In the genomic region with DNA sequence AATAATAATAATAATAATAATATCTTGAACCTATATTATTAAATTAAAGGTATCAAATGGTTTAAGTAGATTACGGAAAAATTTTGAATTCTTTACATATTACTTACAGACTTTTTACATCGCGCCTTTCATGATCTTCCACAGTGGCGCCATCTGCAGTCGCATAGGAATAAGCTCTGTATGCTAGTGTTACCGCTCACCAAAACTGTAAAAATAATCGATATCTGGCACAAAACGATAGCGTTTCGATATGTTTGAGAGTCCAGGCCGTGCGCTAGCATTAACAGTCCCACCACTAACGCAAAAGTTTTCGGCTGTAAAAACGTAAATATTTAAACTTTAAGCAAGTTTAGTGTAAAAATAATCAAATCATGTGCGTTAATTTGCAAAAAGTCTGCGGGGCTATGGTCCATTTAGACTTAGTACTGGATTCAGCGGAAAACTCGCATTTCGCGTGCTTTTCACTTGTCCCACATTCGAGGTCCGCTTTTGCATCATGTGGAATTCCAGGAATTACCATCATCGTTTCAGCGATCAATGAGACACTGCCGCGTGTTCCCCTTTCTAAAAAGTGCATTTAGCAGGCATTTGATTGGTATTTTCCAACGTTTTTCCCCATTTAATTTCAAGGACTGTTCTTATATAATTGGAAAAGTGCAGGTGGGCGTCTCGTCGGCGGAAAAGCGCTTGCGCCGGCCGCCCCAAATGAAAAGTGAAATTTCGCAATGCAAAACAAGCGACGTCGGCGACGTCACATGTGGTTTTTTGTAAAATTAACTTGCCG, we compare ENCODE assay signal across 1 fruit fly cellular context.
TF ChIP-seq lines count a peak whose summit lies in the region.

No protein-coding gene starts in this region.

TF ChIP-seq in whole organism, embryonic, 481 proteins besides CTCF, POLR2A, EP300 and RAD21 (continued from another document and continues in another):
- no peak for TF ChIP-seq vfl (GFP tag; optimal IDR thresholded peaks at IDR 0.05; lab: Kevin White, UChicago)
- TF ChIP-seq Optix (GFP tag; IDR thresholded peaks at IDR 0.05; lab: Robert Waterston, UW) = no peak
- TF ChIP-seq lmd (GFP tag; IDR thresholded peaks at IDR 0.05; lab: Robert Waterston, UW) = no peak
- no peak for TF ChIP-seq HLH54F (GFP tag; optimal IDR thresholded peaks at IDR 0.05; lab: Kevin White, UChicago)
- peak; percentile 93 for TF ChIP-seq stwl (tag; optimal IDR thresholded peaks at IDR 0.05; lab: Kevin White, UChicago)
- no peak for TF ChIP-seq CG17361 (GFP tag; IDR thresholded peaks at IDR 0.05; lab: Robert Waterston, UW)
- no peak for TF ChIP-seq CG10462 (GFP tag; optimal IDR thresholded peaks at IDR 0.05; lab: Kevin White, UChicago)
- TF ChIP-seq CG18619 (GFP tag; optimal IDR thresholded peaks at IDR 0.05; lab: Kevin White, UChicago) = no peak
- no peak for TF ChIP-seq pb (GFP tag; optimal IDR thresholded peaks at IDR 0.05; lab: Kevin White, UChicago)
- TF ChIP-seq CG18764 (GFP tag; optimal IDR thresholded peaks at IDR 0.05; lab: Kevin White, UChicago) = peak; percentile 9
- TF ChIP-seq TFAM (GFP tag; optimal IDR thresholded peaks at IDR 0.05; lab: Kevin White, UChicago) = no peak
- TF ChIP-seq psq (GFP tag; optimal IDR thresholded peaks at IDR 0.05; lab: Kevin White, UChicago) = no peak
- peak; percentile 16 for TF ChIP-seq CHES-1-like (GFP tag; optimal IDR thresholded peaks at IDR 0.05; lab: Kevin White, UChicago)
- peak; percentile 57 for TF ChIP-seq CG2712 (tag; optimal IDR thresholded peaks at IDR 0.05; lab: Kevin White, UChicago)
- TF ChIP-seq CG7963 (GFP tag; IDR thresholded peaks at IDR 0.05; lab: Robert Waterston, UW; ENCODE audit: partially characterized antibody) = peak; percentile 75
- peak; percentile 14 for TF ChIP-seq CG16863 (GFP tag; optimal IDR thresholded peaks at IDR 0.05; lab: Kevin White, UChicago)
- TF ChIP-seq MBD-R2 (GFP tag; IDR thresholded peaks at IDR 0.05; lab: Robert Waterston, UW) = peak; percentile 44; the same call in 1 of the 2 replicates
- no peak for TF ChIP-seq stc (GFP tag; IDR thresholded peaks at IDR 0.05; lab: Robert Waterston, UW)
- no peak for TF ChIP-seq NC2α (GFP tag; optimal IDR thresholded peaks at IDR 0.05; lab: Kevin White, UChicago)
- no peak for TF ChIP-seq Hr78 (GFP tag; optimal IDR thresholded peaks at IDR 0.05; lab: Kevin White, UChicago)
- TF ChIP-seq CG12299 (tag; optimal IDR thresholded peaks at IDR 0.05; lab: Kevin White, UChicago) = no peak
- no peak for TF ChIP-seq Dip2 (GFP tag; IDR thresholded peaks at IDR 0.05; lab: Robert Waterston, UW)
- no peak for TF ChIP-seq CG8924 (tag; optimal IDR thresholded peaks at IDR 0.05; lab: Kevin White, UChicago)
- TF ChIP-seq CG34422 (GFP tag; IDR thresholded peaks at IDR 0.05; lab: Robert Waterston, UW) = no peak
- peak in 1 of 2 experiments; percentile 92 for TF ChIP-seq Pdp1 (GFP tag; optimal IDR thresholded peaks at IDR 0.05; lab: Kevin White, UChicago)
- TF ChIP-seq Jarid2 (GFP tag; optimal IDR thresholded peaks at IDR 0.05; lab: Kevin White, UChicago) = no peak
- peak; percentile 33 for TF ChIP-seq mam (GFP tag; optimal IDR thresholded peaks at IDR 0.05; lab: Kevin White, UChicago)
- no peak for TF ChIP-seq schlank (tag; optimal IDR thresholded peaks at IDR 0.05; lab: Kevin White, UChicago)
- TF ChIP-seq CG2889 (GFP tag; IDR thresholded peaks at IDR 0.05; lab: Robert Waterston, UW) = no peak
- no peak for TF ChIP-seq kah (GFP tag; optimal IDR thresholded peaks at IDR 0.05; lab: Kevin White, UChicago)
- no peak for TF ChIP-seq CG6765 (GFP tag; optimal IDR thresholded peaks at IDR 0.05; lab: Kevin White, UChicago)
- no peak for TF ChIP-seq jing (GFP tag; optimal IDR thresholded peaks at IDR 0.05; lab: Kevin White, UChicago)
- TF ChIP-seq disco-r (GFP tag; optimal IDR thresholded peaks at IDR 0.05; lab: Kevin White, UChicago) = no peak
- TF ChIP-seq gcm2 (GFP tag; optimal IDR thresholded peaks at IDR 0.05; lab: Kevin White, UChicago) = no peak
- TF ChIP-seq ato (GFP tag; IDR thresholded peaks at IDR 0.05; lab: Robert Waterston, UW; ENCODE audit: partially characterized antibody) = peak; percentile 81
- no peak for TF ChIP-seq z (GFP tag; IDR thresholded peaks at IDR 0.05; lab: Robert Waterston, UW)
- peak; percentile 75 for TF ChIP-seq Doc3 (GFP tag; IDR thresholded peaks at IDR 0.05; lab: Robert Waterston, UW; ENCODE audit: partially characterized antibody)
- no peak for TF ChIP-seq ac (GFP tag; optimal IDR thresholded peaks at IDR 0.05; lab: Kevin White, UChicago)
- peak; percentile 71; the same call in 1 of the 3 replicates for TF ChIP-seq hb (GFP tag; IDR thresholded peaks at IDR 0.05; lab: Robert Waterston, UW; ENCODE audit: partially characterized antibody)
- peak; percentile 64; the same call in 2 of the 3 replicates for TF ChIP-seq Dbx (GFP tag; IDR thresholded peaks at IDR 0.05; lab: Robert Waterston, UW)
- TF ChIP-seq CG11723 (GFP tag; optimal IDR thresholded peaks at IDR 0.05; lab: Kevin White, UChicago) = no peak
- TF ChIP-seq CG15601 (tag; optimal IDR thresholded peaks at IDR 0.05; lab: Kevin White, UChicago) = peak; percentile 46
- TF ChIP-seq Xbp1 (GFP tag; optimal IDR thresholded peaks at IDR 0.05; lab: Kevin White, UChicago) = peak; percentile 60
- peak; percentile 36 for TF ChIP-seq CoRest (tag; optimal IDR thresholded peaks at IDR 0.05; lab: Kevin White, UChicago)
- no peak for TF ChIP-seq CG1792 (GFP tag; optimal IDR thresholded peaks at IDR 0.05; lab: Kevin White, UChicago)
- no peak for TF ChIP-seq corto (GFP tag; optimal IDR thresholded peaks at IDR 0.05; lab: Kevin White, UChicago)
- no peak for TF ChIP-seq Asciz (GFP tag; optimal IDR thresholded peaks at IDR 0.05; lab: Kevin White, UChicago)
- no peak for TF ChIP-seq Mrtf (GFP tag; IDR thresholded peaks at IDR 0.05; lab: Robert Waterston, UW)
- no peak for TF ChIP-seq Ravus (GFP tag; IDR thresholded peaks at IDR 0.05; lab: Robert Waterston, UW)
- no peak for TF ChIP-seq CG16779 (GFP tag; IDR thresholded peaks at IDR 0.05; lab: Robert Waterston, UW)
- TF ChIP-seq bsh (GFP tag; optimal IDR thresholded peaks at IDR 0.05; lab: Kevin White, UChicago) = peak in 1 of 2 experiments; percentile 6
- no peak for TF ChIP-seq CG8478 (optimal IDR thresholded peaks at IDR 0.05; lab: Kevin White, UChicago)
- no peak for TF ChIP-seq sim (GFP tag; IDR thresholded peaks at IDR 0.05; lab: Robert Waterston, UW)
- no peak for TF ChIP-seq ind (GFP tag; optimal IDR thresholded peaks at IDR 0.05; lab: Kevin White, UChicago)
- TF ChIP-seq kay (GFP tag; optimal IDR thresholded peaks at IDR 0.05; lab: Kevin White, UChicago) = no peak
- TF ChIP-seq gsb-n (tag; optimal IDR thresholded peaks at IDR 0.05; lab: Kevin White, UChicago) = no peak
- no peak for TF ChIP-seq dati (GFP tag; IDR thresholded peaks at IDR 0.05; lab: Robert Waterston, UW)
- TF ChIP-seq sd (tag; optimal IDR thresholded peaks at IDR 0.05; lab: Kevin White, UChicago) = peak; percentile 93
- TF ChIP-seq ATbp (GFP tag; optimal IDR thresholded peaks at IDR 0.05; lab: Kevin White, UChicago) = no peak
- no peak for TF ChIP-seq CG4820 (GFP tag; optimal IDR thresholded peaks at IDR 0.05; lab: Kevin White, UChicago)
- TF ChIP-seq CG3281 (GFP tag; optimal IDR thresholded peaks at IDR 0.05; lab: Kevin White, UChicago) = no peak
- peak in 2 of 3 experiments; percentile 85 to 92 for TF ChIP-seq Stat92E (GFP tag; optimal IDR thresholded peaks at IDR 0.05; lab: Kevin White, UChicago)
- no peak for TF ChIP-seq ro (GFP tag; IDR thresholded peaks at IDR 0.05; lab: Robert Waterston, UW)
- peak; percentile 46 for TF ChIP-seq Nf-YC (tag; optimal IDR thresholded peaks at IDR 0.05; lab: Kevin White, UChicago)
- TF ChIP-seq Bdp1 (GFP tag; optimal IDR thresholded peaks at IDR 0.05; lab: Kevin White, UChicago) = no peak
- no peak for TF ChIP-seq CG10366 (GFP tag; IDR thresholded peaks at IDR 0.05; lab: Robert Waterston, UW)
- TF ChIP-seq sr (GFP tag; IDR thresholded peaks at IDR 0.05; lab: Robert Waterston, UW) = no peak
- no peak for TF ChIP-seq CG30431 (GFP tag; optimal IDR thresholded peaks at IDR 0.05; lab: Kevin White, UChicago)
- no peak for TF ChIP-seq lbe (GFP tag; optimal IDR thresholded peaks at IDR 0.05; lab: Kevin White, UChicago)
- TF ChIP-seq CG8359 (GFP tag; optimal IDR thresholded peaks at IDR 0.05; lab: Kevin White, UChicago; ENCODE audit: borderline replicate concordance) = no peak
- TF ChIP-seq CG7745 (tag; optimal IDR thresholded peaks at IDR 0.05; lab: Kevin White, UChicago) = no peak
- no peak for TF ChIP-seq CG13775 (GFP tag; optimal IDR thresholded peaks at IDR 0.05; lab: Kevin White, UChicago)
- TF ChIP-seq PHDP (tag; optimal IDR thresholded peaks at IDR 0.05; lab: Kevin White, UChicago) = peak; percentile 18
- peak; percentile 9 for TF ChIP-seq CG4617 (GFP tag; optimal IDR thresholded peaks at IDR 0.05; lab: Kevin White, UChicago; ENCODE audit: borderline replicate concordance)
- TF ChIP-seq CG11456 (GFP tag; IDR thresholded peaks at IDR 0.05; lab: Robert Waterston, UW) = peak; percentile 46; the same call in 2 of the 3 replicates
- TF ChIP-seq B-H1 (GFP tag; IDR thresholded peaks at IDR 0.05; lab: Robert Waterston, UW) = no peak
- no peak for TF ChIP-seq dan (GFP tag; IDR thresholded peaks at IDR 0.05; lab: Robert Waterston, UW)
- TF ChIP-seq CG17912 (GFP tag; optimal IDR thresholded peaks at IDR 0.05; lab: Kevin White, UChicago) = peak; percentile 25
- no peak for TF ChIP-seq C15 (GFP tag; IDR thresholded peaks at IDR 0.05; lab: Robert Waterston, UW)
- TF ChIP-seq CrebB (tag; optimal IDR thresholded peaks at IDR 0.05; lab: Kevin White, UChicago) = peak; percentile 63
- TF ChIP-seq cato (GFP tag; optimal IDR thresholded peaks at IDR 0.05; lab: Kevin White, UChicago; ENCODE audit: borderline replicate concordance) = no peak
- peak; percentile 35 for TF ChIP-seq Mad (GFP tag; optimal IDR thresholded peaks at IDR 0.05; lab: Kevin White, UChicago)
- peak; percentile 88 for TF ChIP-seq knrl (GFP tag; IDR thresholded peaks at IDR 0.05; lab: Robert Waterston, UW; ENCODE audit: partially characterized antibody)
- TF ChIP-seq CG17385 (GFP tag; optimal IDR thresholded peaks at IDR 0.05; lab: Kevin White, UChicago) = no peak
- no peak for TF ChIP-seq sens-2 (GFP tag; IDR thresholded peaks at IDR 0.05; lab: Robert Waterston, UW)
- TF ChIP-seq vvl (GFP tag; IDR thresholded peaks at IDR 0.05; lab: Robert Waterston, UW) = peak; percentile 53
- peak; percentile 19 for TF ChIP-seq salm (tag; optimal IDR thresholded peaks at IDR 0.05; lab: Kevin White, UChicago)
- TF ChIP-seq CG14441 (GFP tag; IDR thresholded peaks at IDR 0.05; lab: Robert Waterston, UW) = no peak
- peak; percentile 20 for TF ChIP-seq bcd (GFP tag; optimal IDR thresholded peaks at IDR 0.05; lab: Kevin White, UChicago)
- no peak for TF ChIP-seq CG4424 (GFP tag; optimal IDR thresholded peaks at IDR 0.05; lab: Kevin White, UChicago)
- no peak for TF ChIP-seq exex (tag; optimal IDR thresholded peaks at IDR 0.05; lab: Kevin White, UChicago)
- TF ChIP-seq CG10209 (GFP tag; optimal IDR thresholded peaks at IDR 0.05; lab: Kevin White, UChicago) = no peak
- TF ChIP-seq CG4328 (GFP tag; optimal IDR thresholded peaks at IDR 0.05; lab: Kevin White, UChicago) = no peak
- TF ChIP-seq run (tag; optimal IDR thresholded peaks at IDR 0.05; lab: Kevin White, UChicago) = no peak
- TF ChIP-seq gt (GFP tag; IDR thresholded peaks at IDR 0.05; lab: Robert Waterston, UW) = no peak
- peak; percentile 73 for TF ChIP-seq CG17186 (GFP tag; optimal IDR thresholded peaks at IDR 0.05; lab: Kevin White, UChicago)
- TF ChIP-seq CG31365 (tag; optimal IDR thresholded peaks at IDR 0.05; lab: Kevin White, UChicago) = no peak
- TF ChIP-seq shn (GFP tag; optimal IDR thresholded peaks at IDR 0.05; lab: Kevin White, UChicago) = no peak
- no peak for TF ChIP-seq CG17612 (GFP tag; IDR thresholded peaks at IDR 0.05; lab: Robert Waterston, UW)
- TF ChIP-seq Fer1 (GFP tag; optimal IDR thresholded peaks at IDR 0.05; lab: Kevin White, UChicago) = peak; percentile 25
- TF ChIP-seq D (optimal IDR thresholded peaks at IDR 0.05; lab: Kevin White, UChicago) = no peak
- no peak for TF ChIP-seq D (GFP tag; optimal IDR thresholded peaks at IDR 0.05; lab: Kevin White, UChicago)
- TF ChIP-seq unpg (GFP tag; optimal IDR thresholded peaks at IDR 0.05; lab: Kevin White, UChicago) = peak; percentile 19
- TF ChIP-seq CG34376 (GFP tag; optimal IDR thresholded peaks at IDR 0.05; lab: Kevin White, UChicago) = peak; percentile 5
- no peak for TF ChIP-seq jumu (GFP tag; optimal IDR thresholded peaks at IDR 0.05; lab: Kevin White, UChicago)
- TF ChIP-seq CG14667 (GFP tag; IDR thresholded peaks at IDR 0.05; lab: Robert Waterston, UW) = no peak
- no peak for TF ChIP-seq lov (optimal IDR thresholded peaks at IDR 0.05; lab: Kevin White, UChicago)
- no peak for TF ChIP-seq lov (GFP tag; IDR thresholded peaks at IDR 0.05; lab: Robert Waterston, UW)
- TF ChIP-seq fu2 (GFP tag; optimal IDR thresholded peaks at IDR 0.05; lab: Kevin White, UChicago) = no peak
- peak; percentile 96 for TF ChIP-seq Dp (GFP tag; optimal IDR thresholded peaks at IDR 0.05; lab: Kevin White, UChicago)
- TF ChIP-seq ash1 (GFP tag; optimal IDR thresholded peaks at IDR 0.05; lab: Kevin White, UChicago) = no peak
- TF ChIP-seq CG18262 (tag; optimal IDR thresholded peaks at IDR 0.05; lab: Kevin White, UChicago) = no peak
- TF ChIP-seq ham (GFP tag; IDR thresholded peaks at IDR 0.05; lab: Robert Waterston, UW) = no peak
- TF ChIP-seq fru (optimal IDR thresholded peaks at IDR 0.05; lab: Kevin White, UChicago) = no peak
- no peak for TF ChIP-seq MTF-1 (GFP tag; optimal IDR thresholded peaks at IDR 0.05; lab: Kevin White, UChicago; ENCODE audit: borderline replicate concordance)
- no peak for TF ChIP-seq Nf-YB (GFP tag; optimal IDR thresholded peaks at IDR 0.05; lab: Kevin White, UChicago)
- TF ChIP-seq CG7786 (GFP tag; optimal IDR thresholded peaks at IDR 0.05; lab: Kevin White, UChicago) = no peak
- TF ChIP-seq unc-4 (GFP tag; IDR thresholded peaks at IDR 0.05; lab: Robert Waterston, UW; ENCODE audit: partially characterized antibody) = peak; percentile 91
- no peak for TF ChIP-seq CG12104 (GFP tag; optimal IDR thresholded peaks at IDR 0.05; lab: Kevin White, UChicago)
- TF ChIP-seq CG12659 (GFP tag; optimal IDR thresholded peaks at IDR 0.05; lab: Kevin White, UChicago) = peak; percentile 81
- TF ChIP-seq CG12391 (tag; optimal IDR thresholded peaks at IDR 0.05; lab: Kevin White, UChicago) = peak; percentile 29
- TF ChIP-seq Vsx1 (GFP tag; optimal IDR thresholded peaks at IDR 0.05; lab: Kevin White, UChicago) = no peak
- no peak for TF ChIP-seq danr (GFP tag; IDR thresholded peaks at IDR 0.05; lab: Robert Waterston, UW)
- TF ChIP-seq prd (optimal IDR thresholded peaks at IDR 0.05; lab: Kevin White, UChicago) = no peak
- no peak for TF ChIP-seq prd (GFP tag; IDR thresholded peaks at IDR 0.05; lab: Robert Waterston, UW)
- TF ChIP-seq nmo (GFP tag; optimal IDR thresholded peaks at IDR 0.05; lab: Kevin White, UChicago) = peak; percentile 60
